Fruit fly (Drosophila melanogaster): ENCODE measurements around the gene CG17122.

CG17122 gene

DNA sequence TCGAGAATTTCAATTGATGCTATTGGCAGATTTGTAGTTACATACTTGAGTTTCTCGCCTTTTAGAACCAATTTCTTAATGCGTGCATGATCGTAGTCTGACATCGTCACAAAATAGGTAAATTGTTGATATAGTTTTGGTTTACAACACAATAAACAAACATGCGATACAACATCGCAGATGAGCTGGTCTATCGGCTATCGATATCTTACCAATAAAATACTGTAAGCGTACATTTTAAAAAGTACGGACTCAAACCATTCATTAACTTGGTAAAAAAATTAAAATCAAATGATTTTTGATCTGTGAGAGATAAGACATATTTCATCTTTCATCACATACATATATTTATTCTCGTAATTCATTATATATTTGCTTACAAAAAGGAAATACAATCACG lies 21.7 kb upstream of the CG17122 start, which contains the start of gene FRG1 (continued):
- TF ChIP-seq luna (GFP tag; optimal IDR thresholded peaks at IDR 0.05) (no peak), CG2129 (GFP tag; IDR thresholded peaks at IDR 0.05; ENCODE audit: partially characterized antibody) (peak; percentile 39; the same call in 1 of the 2 replicates), Atf6 (GFP tag; IDR thresholded peaks at IDR 0.05) (no peak), CG3065 (GFP tag; optimal IDR thresholded peaks at IDR 0.05) (no peak), CG12391 (tag; optimal IDR thresholded peaks at IDR 0.05) (no peak), CG2116 (GFP tag; optimal IDR thresholded peaks at IDR 0.05) (peak; percentile 60), onecut (GFP tag; IDR thresholded peaks at IDR 0.05) (no peak), salm (tag; optimal IDR thresholded peaks at IDR 0.05) (no peak), pum (GFP tag; optimal IDR thresholded peaks at IDR 0.05) (no peak), ara (GFP tag; IDR thresholded peaks at IDR 0.05) (no peak), tna (GFP tag; IDR thresholded peaks at IDR 0.05; ENCODE audit: partially characterized antibody) (peak; percentile 60), CG4282 (GFP tag; optimal IDR thresholded peaks at IDR 0.05) (no peak), Fer2 (tag; optimal IDR thresholded peaks at IDR 0.05) (no peak), oc (tag; optimal IDR thresholded peaks at IDR 0.05) (no peak), H15 (GFP tag; IDR thresholded peaks at IDR 0.05) (no peak), Mrtf (GFP tag; IDR thresholded peaks at IDR 0.05) (no peak), Dll (GFP tag; IDR thresholded peaks at IDR 0.05; ENCODE audit: partially characterized antibody) (peak; percentile 76), CG15479 (GFP tag; optimal IDR thresholded peaks at IDR 0.05) (no peak), zen (tag; optimal IDR thresholded peaks at IDR 0.05) (peak; percentile 36), da (GFP tag; optimal IDR thresholded peaks at IDR 0.05) (no peak), tgo (GFP tag; IDR thresholded peaks at IDR 0.05) (no peak), CG7987 (GFP tag; optimal IDR thresholded peaks at IDR 0.05) (no peak), CG1529 (GFP tag; optimal IDR thresholded peaks at IDR 0.05) (no peak), danr (GFP tag; IDR thresholded peaks at IDR 0.05) (no peak), CG17186 (GFP tag; optimal IDR thresholded peaks at IDR 0.05) (no peak), CoRest (tag; optimal IDR thresholded peaks at IDR 0.05) (no peak), D19B (GFP tag; optimal IDR thresholded peaks at IDR 0.05) (no peak), Six4 (GFP tag; optimal IDR thresholded peaks at IDR 0.05) (no peak), CG12744 (GFP tag; optimal IDR thresholded peaks at IDR 0.05) (no peak), gfzf (GFP tag; optimal IDR thresholded peaks at IDR 0.05) (peak; percentile 49), CG6689 (GFP tag; IDR thresholded peaks at IDR 0.05) (no peak), otp (GFP tag; IDR thresholded peaks at IDR 0.05) (no peak), Ets97D (GFP tag; optimal IDR thresholded peaks at IDR 0.05) (no peak), mam (GFP tag; optimal IDR thresholded peaks at IDR 0.05) (no peak), CG12071 (GFP tag; optimal IDR thresholded peaks at IDR 0.05) (no peak), run (tag; optimal IDR thresholded peaks at IDR 0.05) (no peak), pita (GFP tag; optimal IDR thresholded peaks at IDR 0.05) (peak; percentile 36), CG4424 (GFP tag; optimal IDR thresholded peaks at IDR 0.05) (no peak), Blimp-1 (GFP tag; optimal IDR thresholded peaks at IDR 0.05) (no peak), ems (GFP tag; optimal IDR thresholded peaks at IDR 0.05) (no peak), fd3F (GFP tag; optimal IDR thresholded peaks at IDR 0.05) (no peak), CG16779 (GFP tag; IDR thresholded peaks at IDR 0.05) (no peak), Ets65A (GFP tag) (no peak), Adf1 (GFP tag; IDR thresholded peaks at IDR 0.05) (no peak), Tbp (GFP tag; optimal IDR thresholded peaks at IDR 0.05) (no peak), CG12219 (GFP tag; optimal IDR thresholded peaks at IDR 0.05) (no peak), sr (GFP tag; IDR thresholded peaks at IDR 0.05) (no peak), Jarid2 (GFP tag; optimal IDR thresholded peaks at IDR 0.05) (no peak), CG14710 (tag; optimal IDR thresholded peaks at IDR 0.05) (peak; percentile 38), Nf-YC (tag; optimal IDR thresholded peaks at IDR 0.05) (no peak), wor (GFP tag; IDR thresholded peaks at IDR 0.05) (no peak), Hr39 (optimal IDR thresholded peaks at IDR 0.05) (no peak), B-H1 (GFP tag; IDR thresholded peaks at IDR 0.05) (no peak)

Measured in whole organism, embryonic.